Fruit fly (Drosophila melanogaster) whole organism, prepupa: ENCODE data around the gene CG13309.

Experiments
- Blimp-1 ChIP-seq: fragments of 200-800 bp; sonication (Bioruptor generic); optimal IDR thresholded peaks from 3 replicates; lab custom pipeline; 2017; ENCODE audit warnings: missing biosample characterization, missing genetic modification characterization, mild to moderate bottlenecking, moderate library complexity, missing genetic modification reagents
- CG15336 ChIP-seq: fragments of 200-800 bp; sonication (Bioruptor generic); IDR thresholded peaks from 2 replicates; pipeline ENCODE4 v1.3.6; 2022; ENCODE audit warnings: missing biosample characterization, missing genetic modification characterization
- CG31627 ChIP-seq: fragments of 200-800 bp; sonication (Bioruptor generic); optimal IDR thresholded peaks from 3 replicates; lab custom pipeline; 2016; ENCODE audit warnings: missing biosample characterization, missing genetic modification characterization
- CG3919 ChIP-seq: fragments of 200-800 bp; sonication (Bioruptor generic); optimal IDR thresholded peaks from 3 replicates; lab custom pipeline; 2016; ENCODE audit warnings: missing biosample characterization, missing genetic modification characterization
- CG8319 ChIP-seq: fragments of 200-800 bp; sonication (Bioruptor generic); optimal IDR thresholded peaks from 3 replicates; lab custom pipeline; 2016; ENCODE audit warnings: missing biosample characterization, missing genetic modification characterization
- CG8632 ChIP-seq: fragments of 200-800 bp; sonication (Bioruptor generic); optimal IDR thresholded peaks from 3 replicates; lab custom pipeline; 2016; ENCODE audit warnings: missing biosample characterization, missing genetic modification characterization
- Gug ChIP-seq: fragments of 200-800 bp; sonication (Bioruptor generic); IDR thresholded peaks from 2 replicates; pipeline ENCODE4 v1.3.6; 2022; ENCODE audit warnings: missing biosample characterization, missing genetic modification characterization
- Hr39 ChIP-seq: fragments of 200-800 bp; sonication (Bioruptor generic); optimal IDR thresholded peaks from 2 replicates; lab custom pipeline; 2016; ENCODE audit warnings: missing biosample characterization, missing genetic modification characterization
- OdsH ChIP-seq: fragments of 200-800 bp; sonication (Bioruptor generic); optimal IDR thresholded peaks from 3 replicates; lab custom pipeline; 2016; ENCODE audit warnings: missing biosample characterization, missing genetic modification characterization
- achi ChIP-seq: fragments of 200-800 bp; sonication (Bioruptor generic); optimal IDR thresholded peaks from 3 replicates; lab custom pipeline; 2016; ENCODE audit warnings: missing biosample characterization, missing genetic modification characterization
- dac ChIP-seq: fragments of 200-800 bp; sonication (Bioruptor generic); optimal IDR thresholded peaks from 2 replicates; lab custom pipeline; 2017; ENCODE audit warnings: missing biosample characterization, mild to moderate bottlenecking, missing genetic modification characterization
- fkh ChIP-seq: fragments of 200-800 bp; sonication (Bioruptor generic); optimal IDR thresholded peaks from 3 replicates; lab custom pipeline; 2017; ENCODE audit warnings: missing biosample characterization, mild to moderate bottlenecking, missing genetic modification characterization, moderate library complexity
- pdm3 ChIP-seq: fragments of 200-800 bp; sonication (Bioruptor generic); optimal IDR thresholded peaks from 3 replicates; lab custom pipeline; 2016; ENCODE audit warnings: missing biosample characterization, missing genetic modification characterization
- spab ChIP-seq: fragments of 200-800 bp; sonication (Bioruptor generic); optimal IDR thresholded peaks from 2 replicates; lab custom pipeline; 2017; ENCODE audit warnings: missing biosample characterization, mild to moderate bottlenecking, missing genetic modification characterization, missing genetic modification reagents

DNA sequence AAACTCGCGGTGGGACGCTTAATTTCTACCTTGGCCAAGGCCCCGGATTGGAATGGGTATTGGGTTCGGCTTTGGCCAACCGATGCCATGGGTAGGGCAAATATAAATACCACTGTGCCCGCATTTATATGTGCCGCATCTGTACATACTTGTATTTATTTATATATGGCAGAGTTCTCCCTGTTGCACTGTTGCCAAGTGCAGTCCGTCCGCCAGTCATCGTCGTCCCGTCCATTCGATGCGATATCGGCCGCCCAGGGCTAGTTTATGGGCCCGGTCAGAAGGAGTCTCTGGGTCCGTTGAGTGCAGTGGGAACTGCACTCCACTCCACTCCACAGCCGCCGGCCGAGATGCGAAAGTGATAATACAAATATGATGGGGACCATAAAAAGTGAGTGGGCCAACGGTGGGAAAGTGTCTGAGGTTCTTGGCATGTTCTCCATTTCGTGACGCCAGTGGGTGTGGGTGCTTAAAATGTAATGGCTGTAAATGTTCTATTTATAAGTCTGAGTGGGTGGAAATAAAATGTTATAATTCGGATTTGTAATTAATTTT is 12.8 kb downstream of the CG13309 start:
- TF ChIP-seq CG31627 (GFP tag; lab: Kevin White, UChicago) (no peak), fkh (GFP tag; lab: Kevin White, UChicago) (no peak), achi (GFP tag; lab: Kevin White, UChicago) (no peak), spab (GFP tag; lab: Kevin White, UChicago) (no peak), Blimp-1 (GFP tag; lab: Kevin White, UChicago) (peak; percentile 91), Hr39 (GFP tag; lab: Kevin White, UChicago) (no peak), CG3919 (GFP tag; lab: Kevin White, UChicago) (no peak), OdsH (GFP tag; lab: Kevin White, UChicago) (no peak), Gug (no peak), dac (GFP tag; lab: Kevin White, UChicago) (no peak), CG8319 (GFP tag; lab: Kevin White, UChicago) (no peak), CG8632 (no peak), pdm3 (GFP tag; lab: Kevin White, UChicago) (no peak), CG15336 (GFP tag; lab: Robert Waterston, UW) (no peak)
